Fruit fly (Drosophila melanogaster): Measurements from ENCODE around the gene Acbp4.

DNA sequence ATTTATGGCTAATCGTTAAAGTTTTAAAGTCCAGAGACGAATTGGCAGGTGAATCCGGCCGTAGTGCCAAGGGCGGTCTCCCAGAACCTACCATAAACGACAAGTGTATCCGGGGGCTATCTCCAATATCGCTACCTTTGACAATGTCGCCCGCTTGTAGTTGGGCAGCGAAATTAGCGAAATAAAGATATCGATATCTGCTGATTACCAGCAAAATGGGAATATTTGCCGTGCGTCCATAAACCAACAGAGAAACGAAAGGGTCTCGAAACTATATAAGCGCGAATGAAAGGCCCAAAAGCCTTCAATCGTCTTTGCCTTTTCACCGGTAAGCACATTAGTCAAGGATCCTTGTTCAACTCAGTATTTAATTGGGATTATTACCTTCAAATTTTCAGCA is 2.5 kb upstream of the Acbp4 start, which contains the start of gene Acbp3:
- TF ChIP-seq CG14860 (GFP tag; IDR thresholded peaks at IDR 0.05; ENCODE audit: partially characterized antibody) (no peak), otp (GFP tag; IDR thresholded peaks at IDR 0.05) (no peak)

Data from whole organism, embryonic.